Fruit fly (Drosophila melanogaster) whole organism, adult: ENCODE measurements around the gene CG13306.

Experiments used
- CG12768 ChIP-seq: fragments of 200-800 bp; sonication (Bioruptor generic); optimal IDR thresholded peaks from 2 replicates; lab custom pipeline; 2017; ENCODE audit warnings: missing biosample characterization, missing genetic modification characterization, mild to moderate bottlenecking, moderate library complexity, missing genetic modification reagents
- CG14711 ChIP-seq: fragments of 200-800 bp; sonication (Bioruptor generic); optimal IDR thresholded peaks from 2 replicates; lab custom pipeline; 2018; ENCODE audit warnings: missing biosample characterization, mild to moderate bottlenecking, missing genetic modification characterization, moderate library complexity
- CG1620 ChIP-seq: fragments of 200-800 bp; sonication (Bioruptor generic); optimal IDR thresholded peaks from 2 replicates; lab custom pipeline; 2016; ENCODE audit warnings: missing biosample characterization, missing genetic modification characterization
- CG33017 ChIP-seq: fragments of 200-800 bp; sonication (Bioruptor generic); optimal IDR thresholded peaks from 2 replicates; lab custom pipeline; 2018; ENCODE audit warnings: missing biosample characterization, mild to moderate bottlenecking, missing genetic modification characterization, moderate library complexity
- CG5204 ChIP-seq: fragments of 200-800 bp; sonication (Bioruptor generic); optimal IDR thresholded peaks from 2 replicates; lab custom pipeline; 2016; ENCODE audit warnings: missing biosample characterization, missing genetic modification characterization
- Clk ChIP-seq: fragments of 200-800 bp; sonication (Bioruptor generic); optimal IDR thresholded peaks from 2 replicates; lab custom pipeline; 2017; ENCODE audit warnings: missing biosample characterization, missing genetic modification characterization
- Mnt ChIP-seq: fragments of 200-800 bp; sonication (Bioruptor generic); optimal IDR thresholded peaks from 2 replicates; lab custom pipeline; 2016; ENCODE audit warnings: missing biosample characterization, mild to moderate bottlenecking, missing genetic modification characterization
- bab1 ChIP-seq: fragments of 200-800 bp; sonication (Bioruptor generic); optimal IDR thresholded peaks from 3 replicates; lab custom pipeline; 2019; ENCODE audit warnings: missing biosample characterization, mild to moderate bottlenecking, missing genetic modification characterization, moderate library complexity
- cic ChIP-seq: fragments of 200-800 bp; sonication (Bioruptor generic); optimal IDR thresholded peaks from 2 replicates; lab custom pipeline; 2017; ENCODE audit warnings: missing biosample characterization, mild to moderate bottlenecking, missing genetic modification characterization, moderate library complexity
- cnc ChIP-seq, 2 experiments: fragments of >200 bp; optimal IDR thresholded peaks; 2 replicates each; lab custom pipeline; 2017
- kay ChIP-seq: fragments of 200-800 bp; sonication (Bioruptor generic); peaks from one replicate; lab custom pipeline; 2016; ENCODE audit warnings: missing biosample characterization, missing genetic modification characterization, borderline replicate concordance
- pad ChIP-seq: fragments of 200-800 bp; sonication (Bioruptor generic); optimal IDR thresholded peaks from 3 replicates; lab custom pipeline; 2017; ENCODE audit warnings: missing biosample characterization, missing genetic modification characterization, mild to moderate bottlenecking, moderate library complexity, missing genetic modification reagents

CG13306 gene

DNA sequence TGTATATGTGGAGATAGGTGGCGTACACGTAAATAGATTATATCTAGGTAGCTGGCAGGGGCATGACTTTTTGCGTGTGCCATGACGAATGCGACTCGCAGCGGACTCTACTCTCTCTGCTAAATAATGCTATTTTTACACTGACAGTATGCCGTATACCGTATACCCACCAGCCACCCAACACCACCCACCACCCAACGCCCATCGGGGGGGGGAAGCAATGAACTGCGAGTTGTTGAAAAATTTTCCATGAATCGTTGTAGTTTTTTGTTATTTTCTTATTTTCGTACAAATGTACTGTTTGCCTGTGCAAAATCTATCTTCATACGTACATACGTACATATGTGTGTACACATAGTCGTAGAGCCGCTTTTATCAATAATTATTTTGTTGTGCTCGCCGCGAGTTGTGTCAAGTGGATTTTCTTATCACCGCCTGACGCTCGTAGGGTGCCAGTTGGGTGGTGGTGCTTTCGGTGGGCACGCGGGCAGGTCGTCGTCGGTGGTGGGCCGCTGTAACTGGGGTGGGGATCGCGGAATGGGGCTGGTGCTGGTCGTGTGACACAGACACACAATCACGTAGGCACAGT lies 49.4 kb downstream of the CG13306 start:
- TF ChIP-seq cic (GFP tag; lab: Kevin White, UChicago) (peak; percentile 96), kay (GFP tag; lab: Kevin White, UChicago) (peak; percentile 86), CG33017 (tag; lab: Kevin White, UChicago) (no peak), bab1 (GFP tag; lab: Kevin White, UChicago) (peak; percentile 85), Mnt (GFP tag; lab: Kevin White, UChicago) (peak; percentile 55)

dm6 chr3L:8699612-8700011 lies 49.9 kb downstream of the CG13306 start:
- TF ChIP-seq CG1620 (peak; percentile 6), CG5204 (GFP tag; lab: Kevin White, UChicago) (peak; percentile 21), CG33017 (tag; lab: Kevin White, UChicago) (no peak), CG14711 (tag; lab: Kevin White, UChicago) (peak; percentile 18), CG12768 (GFP tag; lab: Kevin White, UChicago) (no peak), pad (GFP tag; lab: Kevin White, UChicago) (peak; percentile 16), cnc (optimal IDR thresholded peaks at IDR 0.05; lab: Kevin White, UChicago) (no peak), bab1 (GFP tag; lab: Kevin White, UChicago) (peak; percentile 20), kay (GFP tag; lab: Kevin White, UChicago) (peak; percentile 86), Clk (GFP tag; lab: Kevin White, UChicago) (no peak), Mnt (GFP tag; lab: Kevin White, UChicago) (peak; percentile 25), cic (GFP tag; lab: Kevin White, UChicago) (no peak)
